Worm (Caenorhabditis elegans) whole organism, mixed stage, embryonic: ENCODE data around the gene B0250.8.

ENCODE experiments used
- ceh-39 ChIP-seq: fragments of 150-350 bp; optimal IDR thresholded peaks from 2 replicates; lab custom pipeline; 2014; ENCODE audit warnings: missing biosample characterization, missing genetic modification characterization
- ces-1 ChIP-seq: fragments of 150-350 bp; optimal IDR thresholded peaks from 2 replicates; lab custom pipeline; 2014; ENCODE audit warnings: missing biosample characterization, missing genetic modification reagents, missing genetic modification characterization
- elt-3 ChIP-seq: fragments of 150-350 bp; optimal IDR thresholded peaks from 2 replicates; lab custom pipeline; 2014; ENCODE audit warnings: missing biosample characterization, missing genetic modification characterization
- mab-5 ChIP-seq: fragments of 150-350 bp; optimal IDR thresholded peaks from 2 replicates; lab custom pipeline; 2014; ENCODE audit warnings: missing biosample characterization, missing genetic modification characterization
- mep-1 ChIP-seq: fragments of 150-350 bp; optimal IDR thresholded peaks from 2 replicates; lab custom pipeline; 2017; ENCODE audit warnings: missing biosample characterization, missing genetic modification reagents, missing genetic modification characterization, inconsistent platforms
- nhr-12 ChIP-seq: fragments of 150-350 bp; optimal IDR thresholded peaks from 2 replicates; lab custom pipeline; 2014; ENCODE audit warnings: missing biosample characterization, missing genetic modification characterization
- pha-4 ChIP-seq: fragments of 150-350 bp; optimal IDR thresholded peaks from 2 replicates; lab custom pipeline; 2018; ENCODE audit warnings: missing biosample characterization, missing genetic modification reagents, missing genetic modification characterization
- snpc-4 ChIP-seq: fragments of 150-350 bp; optimal IDR thresholded peaks from 2 replicates; lab custom pipeline; 2014; ENCODE audit warnings: missing biosample characterization, missing genetic modification characterization
- sptf-1 ChIP-seq: sonication (generic microtip); optimal IDR thresholded peaks from 2 replicates; lab custom pipeline; 2017; ENCODE audit warnings: mild to moderate bottlenecking, missing genetic modification characterization, moderate library complexity, missing compliant biosample characterization
- tbx-8 ChIP-seq: fragments of 200-800 bp; sonication (Bioruptor generic); optimal IDR thresholded peaks from 2 replicates; lab custom pipeline; 2018; ENCODE audit warnings: mild to moderate bottlenecking, missing genetic modification characterization, moderate library complexity, missing compliant biosample characterization
- unc-120 ChIP-seq: sonication (generic microtip); optimal IDR thresholded peaks from 2 replicates; lab custom pipeline; 2017; ENCODE audit warnings: missing genetic modification characterization, missing compliant biosample characterization; ENCODE audit not compliant: poor library complexity, severe bottlenecking
- unc-39 ChIP-seq: fragments of 150-350 bp; optimal IDR thresholded peaks from 2 replicates; lab custom pipeline; 2014; ENCODE audit warnings: missing biosample characterization, missing genetic modification characterization
- unc-62 ChIP-seq: fragments of 150-350 bp; optimal IDR thresholded peaks from 2 replicates; lab custom pipeline; 2014; ENCODE audit warnings: missing biosample characterization, missing genetic modification reagents, missing genetic modification characterization
- ztf-11 ChIP-seq: fragments of 150-350 bp; optimal IDR thresholded peaks from 2 replicates; lab custom pipeline; 2014; ENCODE audit warnings: missing biosample characterization, missing genetic modification characterization

ce11 chrV:20489102-20489501 is 18.8 kb upstream of the B0250.8 start, which contains the start of gene srbc-78:
- no peak for TF ChIP-seq unc-39 (tag; lab: Kevin White, UChicago)
- no peak for TF ChIP-seq ztf-11 (tag; lab: Kevin White, UChicago)
- TF ChIP-seq nhr-12 (tag; lab: Kevin White, UChicago), result no peak
- TF ChIP-seq ces-1 (GFP tag; lab: Kevin White, UChicago), result no peak
- no peak for TF ChIP-seq unc-120
- no peak for TF ChIP-seq mab-5
- no peak for TF ChIP-seq sptf-1
- TF ChIP-seq mep-1 (tag; lab: Kevin White, UChicago), result no peak
- TF ChIP-seq elt-3 (tag; lab: Kevin White, UChicago), result no peak
- TF ChIP-seq pha-4 (tag; lab: Kevin White, UChicago), result no peak
- TF ChIP-seq ceh-39 (tag; lab: Kevin White, UChicago), result no peak
- no peak for TF ChIP-seq unc-62 (GFP tag; lab: Kevin White, UChicago)
- TF ChIP-seq tbx-8, result no peak
- TF ChIP-seq snpc-4, result no peak
